Fruit fly (Drosophila melanogaster): ENCODE data around the gene CG6770.

Gene CG6770

DNA sequence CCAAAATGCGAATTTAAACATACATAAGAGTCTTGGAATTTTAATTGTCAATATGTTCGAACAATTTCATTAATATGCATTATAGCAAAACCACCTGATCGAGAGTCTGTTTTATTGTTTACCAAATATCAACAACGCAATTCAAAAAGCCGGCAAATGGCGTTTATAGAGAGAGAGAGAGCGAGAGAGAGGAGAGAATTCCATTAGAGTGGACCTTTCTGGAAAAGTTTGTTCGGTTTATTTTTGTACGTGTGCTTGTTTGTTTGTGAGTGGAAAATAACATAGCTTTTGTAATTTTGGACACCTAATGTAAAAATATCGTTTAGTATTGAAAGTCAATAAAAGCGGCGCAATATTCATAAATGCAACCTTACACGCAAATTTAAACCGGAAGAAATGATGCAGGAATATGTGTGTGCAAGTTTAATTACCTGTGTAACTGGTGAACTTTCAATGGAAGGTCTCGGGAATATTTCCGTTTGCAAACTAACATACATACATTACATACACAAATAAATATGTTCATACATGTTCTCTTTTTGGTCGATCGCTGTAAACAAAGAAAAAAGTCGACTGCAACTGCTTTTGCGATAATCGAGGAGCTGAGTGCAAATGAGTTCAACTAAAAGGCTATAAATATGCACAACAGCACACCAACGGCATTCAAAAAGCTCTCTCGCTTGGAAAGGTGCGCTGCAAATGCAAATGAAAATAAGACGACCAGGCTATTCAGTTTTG lies 1.1 kb downstream of the CG6770 start, which contains the start of gene CG6785 (continued):
- peak; percentile 83 to 97 for TF ChIP-seq Trl (optimal IDR thresholded peaks at IDR 0.05)
- peak; percentile 94 for TF ChIP-seq Trl (GFP tag; optimal IDR thresholded peaks at IDR 0.05)
- no peak for TF ChIP-seq Ptx1 (GFP tag; IDR thresholded peaks at IDR 0.05)
- peak; percentile 51 for TF ChIP-seq Jarid2 (GFP tag; optimal IDR thresholded peaks at IDR 0.05)
- peak; percentile 50 for TF ChIP-seq CG3065 (GFP tag; optimal IDR thresholded peaks at IDR 0.05)
- TF ChIP-seq E2f2 (GFP tag; IDR thresholded peaks at IDR 0.05): peak; percentile 48; the same call in 1 of the 2 replicates
- TF ChIP-seq ftz-f1 (GFP tag; optimal IDR thresholded peaks at IDR 0.05): no peak
- TF ChIP-seq CG4424 (GFP tag; optimal IDR thresholded peaks at IDR 0.05): peak; percentile 67
- peak; percentile 59; the same call in 1 of the 2 replicates for TF ChIP-seq wdn (GFP tag; IDR thresholded peaks at IDR 0.05)
- peak; percentile 65 for TF ChIP-seq btn (GFP tag; optimal IDR thresholded peaks at IDR 0.05)
- TF ChIP-seq BEAF-32 (GFP tag; optimal IDR thresholded peaks at IDR 0.05): peak; percentile 25
- no peak for TF ChIP-seq ato (GFP tag; IDR thresholded peaks at IDR 0.05; ENCODE audit: partially characterized antibody)
- TF ChIP-seq Bteb2 (GFP tag; optimal IDR thresholded peaks at IDR 0.05): peak; percentile 81
- peak; percentile 49 for TF ChIP-seq CG4617 (GFP tag; optimal IDR thresholded peaks at IDR 0.05; ENCODE audit: borderline replicate concordance)
- peak; percentile 57; the same call in 1 of the 2 replicates for TF ChIP-seq CG1024 (GFP tag; IDR thresholded peaks at IDR 0.05)
- TF ChIP-seq Dref (GFP tag; IDR thresholded peaks at IDR 0.05): no peak
- peak; percentile 76 for TF ChIP-seq CG15011 (GFP tag; optimal IDR thresholded peaks at IDR 0.05)
- peak; percentile 96 for TF ChIP-seq CG17912 (GFP tag; optimal IDR thresholded peaks at IDR 0.05)
- peak; percentile 72 for TF ChIP-seq CG12391 (tag; optimal IDR thresholded peaks at IDR 0.05)
- peak; percentile 33 for TF ChIP-seq twi (tag; optimal IDR thresholded peaks at IDR 0.05)
- TF ChIP-seq CG4360 (GFP tag; IDR thresholded peaks at IDR 0.05): no peak
- peak; percentile 93 for TF ChIP-seq fd64A (GFP tag; optimal IDR thresholded peaks at IDR 0.05)
- peak; percentile 58 for TF ChIP-seq CG5245 (GFP tag; optimal IDR thresholded peaks at IDR 0.05)
- TF ChIP-seq Spps (tag; optimal IDR thresholded peaks at IDR 0.05): peak; percentile 73
- TF ChIP-seq CG2202 (tag; optimal IDR thresholded peaks at IDR 0.05): peak; percentile 92
- no peak for TF ChIP-seq Ets65A (GFP tag)
- TF ChIP-seq NK7.1 (GFP tag; optimal IDR thresholded peaks at IDR 0.05): peak; percentile 84
- TF ChIP-seq zen (tag; optimal IDR thresholded peaks at IDR 0.05): peak; percentile 9
- no peak for TF ChIP-seq CG7963 (GFP tag; IDR thresholded peaks at IDR 0.05; ENCODE audit: partially characterized antibody)
- peak; percentile 30 for TF ChIP-seq CG7928 (GFP tag; optimal IDR thresholded peaks at IDR 0.05)
- peak; percentile 86 for TF ChIP-seq CG2678 (tag; optimal IDR thresholded peaks at IDR 0.05)
- TF ChIP-seq CG8765 (GFP tag; IDR thresholded peaks at IDR 0.05): no peak
- TF ChIP-seq CG4730 (GFP tag; IDR thresholded peaks at IDR 0.05): no peak
- no peak for TF ChIP-seq CG2889 (GFP tag; IDR thresholded peaks at IDR 0.05)
- TF ChIP-seq seq (GFP tag; IDR thresholded peaks at IDR 0.05): peak; percentile 77; the same call in 1 of the 2 replicates
- peak; percentile 74 for TF ChIP-seq CG8290 (GFP tag; optimal IDR thresholded peaks at IDR 0.05)
- TF ChIP-seq CG8290 (tag; optimal IDR thresholded peaks at IDR 0.05): peak; percentile 84 to 93
- TF ChIP-seq CG5180 (GFP tag; optimal IDR thresholded peaks at IDR 0.05): peak; percentile 83
- no peak for TF ChIP-seq Lpt (GFP tag; optimal IDR thresholded peaks at IDR 0.05)
- TF ChIP-seq CG15514 (GFP tag; optimal IDR thresholded peaks at IDR 0.05): peak; percentile 86
- peak; percentile 83 for TF ChIP-seq CG1603 (tag; optimal IDR thresholded peaks at IDR 0.05)
- peak; percentile 90 for TF ChIP-seq eyg (GFP tag; optimal IDR thresholded peaks at IDR 0.05)
- TF ChIP-seq CG7357 (GFP tag; IDR thresholded peaks at IDR 0.05): no peak
- peak; percentile 70 for TF ChIP-seq CoRest (tag; optimal IDR thresholded peaks at IDR 0.05)
- TF ChIP-seq vfl (GFP tag; optimal IDR thresholded peaks at IDR 0.05): peak; percentile 31
- peak; percentile 81 for TF ChIP-seq CG7745 (tag; optimal IDR thresholded peaks at IDR 0.05)
- no peak for TF ChIP-seq D (optimal IDR thresholded peaks at IDR 0.05)
- TF ChIP-seq D (GFP tag; optimal IDR thresholded peaks at IDR 0.05): peak; percentile 83
- peak; percentile 69 for TF ChIP-seq CG8281 (tag; optimal IDR thresholded peaks at IDR 0.05)
- peak; percentile 87 for TF ChIP-seq CG13296 (GFP tag; optimal IDR thresholded peaks at IDR 0.05)
